Worm (Caenorhabditis elegans) whole organism, young adult: ENCODE data around the gene W03C9.6.

ENCODE experiments used
- B0035.1 ChIP-seq: sonication (generic microtip); optimal IDR thresholded peaks from 2 replicates; lab custom pipeline; 2016; ENCODE audit warnings: missing genetic modification characterization, mild to moderate bottlenecking, missing compliant biosample characterization, missing genotype, missing genetic modification reagents
- C17E4.6 ChIP-seq: fragments of 200-800 bp; sonication (Bioruptor generic); IDR thresholded peaks from 2 replicates; pipeline ENCODE4 v1.3.6; 2022; ENCODE audit warnings: missing genetic modification reagents, missing genetic modification characterization, missing compliant biosample characterization
- F10E7.11 ChIP-seq: sonication (generic microtip); optimal IDR thresholded peaks from 2 replicates; lab custom pipeline; 2017; ENCODE audit warnings: mild to moderate bottlenecking, missing genetic modification characterization, moderate library complexity, missing compliant biosample characterization
- F23B12.7 ChIP-seq: sonication (generic microtip); optimal IDR thresholded peaks from 2 replicates; lab custom pipeline; 2017; ENCODE audit warnings: missing genetic modification characterization, mild to moderate bottlenecking, missing compliant biosample characterization, antibody characterized with exemption, moderate library complexity; ENCODE audit not compliant: insufficient read depth
- F33H1.4 ChIP-seq: fragments of 200-800 bp; sonication (Bioruptor generic); IDR thresholded peaks from 2 replicates; pipeline ENCODE4 v1.3.6; 2022; ENCODE audit warnings: missing genetic modification reagents, missing genetic modification characterization, missing compliant biosample characterization
- F37B4.10 ChIP-seq: fragments of 200-800 bp; sonication (Bioruptor generic); IDR thresholded peaks from 2 replicates; pipeline ENCODE4 v1.3.6; 2022; ENCODE audit warnings: missing genetic modification characterization, missing compliant biosample characterization
- F39B2.1 ChIP-seq: fragments of 200-800 bp; sonication (Bioruptor generic); IDR thresholded peaks from 2 replicates; pipeline ENCODE4 v1.3.6; 2022; ENCODE audit warnings: missing genetic modification reagents, missing genetic modification characterization, missing compliant biosample characterization
- F55B11.4 ChIP-seq: sonication (generic microtip); optimal IDR thresholded peaks from 2 replicates; lab custom pipeline; 2016; ENCODE audit warnings: missing compliant biosample characterization, missing genetic modification characterization, borderline replicate concordance; ENCODE audit not compliant: insufficient read depth
- K11D2.4 ChIP-seq: fragments of 200-800 bp; sonication (Bioruptor generic); IDR thresholded peaks from 2 replicates; pipeline ENCODE4 v1.3.6; 2022; ENCODE audit warnings: missing genetic modification reagents, missing genetic modification characterization, missing compliant biosample characterization
- K12H6.12 ChIP-seq: fragments of 200-800 bp; sonication (Bioruptor generic); optimal IDR thresholded peaks from 2 replicates; lab custom pipeline; 2018; ENCODE audit warnings: mild to moderate bottlenecking, missing genetic modification characterization, missing compliant biosample characterization
- Y79H2A.3 ChIP-seq: fragments of 200-800 bp; sonication (Bioruptor generic); conservative IDR thresholded peaks from 2 replicates; pipeline ENCODE4 v1.3.6; 2022; ENCODE audit warnings: missing genetic modification reagents, missing genetic modification characterization, missing compliant biosample characterization
- ZK185.1 ChIP-seq: sonication (generic microtip); optimal IDR thresholded peaks from 2 replicates; lab custom pipeline; 2016; ENCODE audit warnings: mild to moderate bottlenecking, missing genetic modification characterization, missing compliant biosample characterization; ENCODE audit not compliant: poor library complexity, severe bottlenecking
- aptf-3 ChIP-seq: fragments of 200-800 bp; sonication (Bioruptor generic); IDR thresholded peaks from 2 replicates; pipeline ENCODE4 v1.3.6; 2022; ENCODE audit warnings: missing genetic modification characterization, missing compliant biosample characterization
- atf-7 ChIP-seq: sonication (generic microtip); optimal IDR thresholded peaks from 2 replicates; lab custom pipeline; 2017; ENCODE audit warnings: mild to moderate bottlenecking, missing genetic modification characterization, missing compliant biosample characterization
- athp-1 ChIP-seq: sonication (generic microtip); optimal IDR thresholded peaks from 2 replicates; lab custom pipeline; 2017; ENCODE audit warnings: mild to moderate bottlenecking, missing genetic modification characterization, missing compliant biosample characterization
- bed-1 ChIP-seq: fragments of 200-800 bp; sonication (Bioruptor generic); IDR thresholded peaks from 2 replicates; pipeline ENCODE4 v1.3.6; 2022; ENCODE audit warnings: missing genetic modification reagents, missing genetic modification characterization, missing compliant biosample characterization
- ccch-3 ChIP-seq: fragments of 200-800 bp; sonication (Bioruptor generic); optimal IDR thresholded peaks from 2 replicates; lab custom pipeline; 2018; ENCODE audit warnings: mild to moderate bottlenecking, missing genetic modification characterization, missing compliant biosample characterization
- cebp-2 ChIP-seq: fragments of 200-800 bp; sonication (Bioruptor generic); IDR thresholded peaks from 2 replicates; pipeline ENCODE4 v1.3.6; 2022; ENCODE audit warnings: missing genetic modification characterization, missing compliant biosample characterization
- dpff-1 ChIP-seq: sonication (generic microtip); optimal IDR thresholded peaks from 2 replicates; lab custom pipeline; 2017; ENCODE audit warnings: mild to moderate bottlenecking, missing genetic modification characterization, missing compliant biosample characterization
- efl-1 ChIP-seq: fragments of 150-350 bp; optimal IDR thresholded peaks from 2 replicates; lab custom pipeline; 2014; ENCODE audit warnings: missing biosample characterization, missing genetic modification reagents, missing genetic modification characterization
- ekl-4 ChIP-seq: fragments of 200-800 bp; sonication (Bioruptor generic); IDR thresholded peaks from 2 replicates; pipeline ENCODE4 v1.3.6; 2022; ENCODE audit warnings: missing genetic modification reagents, missing genetic modification characterization, missing compliant biosample characterization
- lin-54 ChIP-seq: fragments of 200-800 bp; sonication (Bioruptor generic); optimal IDR thresholded peaks from 2 replicates; lab custom pipeline; 2018; ENCODE audit warnings: mild to moderate bottlenecking, missing genetic modification characterization, missing compliant biosample characterization
- lir-1 ChIP-seq: fragments of 200-800 bp; sonication (Bioruptor generic); conservative IDR thresholded peaks from 2 replicates; pipeline ENCODE4 v1.3.6; 2022; ENCODE audit warnings: missing genetic modification reagents, missing genetic modification characterization, missing compliant biosample characterization
- lsy-27 ChIP-seq: sonication (generic microtip); optimal IDR thresholded peaks from 2 replicates; lab custom pipeline; 2017; ENCODE audit warnings: missing genetic modification characterization, mild to moderate bottlenecking, missing compliant biosample characterization, antibody characterized with exemption, missing genotype, borderline replicate concordance; ENCODE audit not compliant: insufficient read depth
- madf-10 ChIP-seq: sonication (generic microtip); optimal IDR thresholded peaks from 2 replicates; lab custom pipeline; 2016; ENCODE audit warnings: mild to moderate bottlenecking, missing genetic modification characterization, missing compliant biosample characterization
- madf-6 ChIP-seq: fragments of 200-800 bp; sonication (Bioruptor generic); IDR thresholded peaks from 2 replicates; pipeline ENCODE4 v1.3.6; 2022; ENCODE audit warnings: missing genetic modification reagents, missing genetic modification characterization, missing compliant biosample characterization
- madf-8 ChIP-seq: fragments of 200-800 bp; sonication (Bioruptor generic); conservative IDR thresholded peaks from 2 replicates; pipeline ENCODE4 v1.3.6; 2022; ENCODE audit warnings: missing genetic modification reagents, missing genetic modification characterization, missing compliant biosample characterization
- mel-28 ChIP-seq: sonication (generic microtip); optimal IDR thresholded peaks from 2 replicates; lab custom pipeline; 2016; ENCODE audit warnings: borderline replicate concordance, mild to moderate bottlenecking, missing genetic modification characterization, missing compliant biosample characterization
- mxl-1 ChIP-seq: sonication (generic microtip); optimal IDR thresholded peaks from 2 replicates; lab custom pipeline; 2016; ENCODE audit warnings: missing genetic modification characterization, missing compliant biosample characterization
- nhr-179 ChIP-seq: sonication (generic microtip); optimal IDR thresholded peaks from 2 replicates; lab custom pipeline; 2016; ENCODE audit warnings: mild to moderate bottlenecking, missing genetic modification characterization, missing compliant biosample characterization
- nhr-27 ChIP-seq: fragments of 200-800 bp; sonication (Bioruptor generic); optimal IDR thresholded peaks from 2 replicates; lab custom pipeline; 2018; ENCODE audit warnings: mild to moderate bottlenecking, missing genetic modification characterization, moderate library complexity, missing compliant biosample characterization
- nhr-90 ChIP-seq: sonication (generic microtip); optimal IDR thresholded peaks from 2 replicates; lab custom pipeline; 2016; ENCODE audit warnings: missing genotype, mild to moderate bottlenecking, missing genetic modification characterization, missing compliant biosample characterization
- repo-1 ChIP-seq: sonication (generic microtip); optimal IDR thresholded peaks from 2 replicates; lab custom pipeline; 2017; ENCODE audit warnings: mild to moderate bottlenecking, missing genetic modification characterization, missing compliant biosample characterization
- sdz-38 ChIP-seq: sonication (generic microtip); optimal IDR thresholded peaks from 2 replicates; lab custom pipeline; 2016; ENCODE audit warnings: missing genotype, missing genetic modification characterization, missing compliant biosample characterization
- snpc-1.1 ChIP-seq: sonication (generic microtip); optimal IDR thresholded peaks from 2 replicates; lab custom pipeline; 2017; ENCODE audit warnings: missing genetic modification characterization, mild to moderate bottlenecking, missing compliant biosample characterization, antibody characterized with exemption, moderate library complexity, missing genotype, missing genetic modification reagents; ENCODE audit not compliant: insufficient read depth
- snpc-1.3 ChIP-seq: sonication (generic microtip); optimal IDR thresholded peaks from 2 replicates; lab custom pipeline; 2017; ENCODE audit warnings: missing genetic modification characterization, mild to moderate bottlenecking, missing compliant biosample characterization, antibody characterized with exemption, moderate library complexity, missing genotype, missing genetic modification reagents; ENCODE audit not compliant: insufficient read depth
- snpc-4 ChIP-seq, 5 experiments: fragments of 150-350 bp in 1 of 5; sonication (generic microtip) in 4 of 5; optimal IDR thresholded peaks; 2 replicates each; lab custom pipeline; 2014 to 2018; ENCODE audit warnings: missing genetic modification characterization in 5 of 5, missing biosample characterization in 3 of 5, antibody characterized with exemption in 2 of 5, mild to moderate bottlenecking in 2 of 5, missing compliant biosample characterization in 2 of 5, missing genotype in 2 of 5, moderate library complexity in 2 of 5, missing genetic modification reagents in 1 of 5
- sptf-2 ChIP-seq: fragments of 200-800 bp; sonication (Bioruptor generic); optimal IDR thresholded peaks from 2 replicates; lab custom pipeline; 2018; ENCODE audit warnings: mild to moderate bottlenecking, missing genetic modification characterization, missing compliant biosample characterization
- tbp1 ChIP-seq: fragments of 200-800 bp; sonication (Bioruptor generic); optimal IDR thresholded peaks from 2 replicates; lab custom pipeline; 2018; ENCODE audit warnings: mild to moderate bottlenecking, missing genetic modification characterization, missing compliant biosample characterization
- tbx-9 ChIP-seq: sonication (generic microtip); optimal IDR thresholded peaks from 2 replicates; lab custom pipeline; 2016; ENCODE audit warnings: borderline replicate concordance, missing genetic modification characterization, inconsistent platforms, missing compliant biosample characterization
- xnd-1 ChIP-seq: sonication (generic microtip); optimal IDR thresholded peaks from 2 replicates; lab custom pipeline; 2016; ENCODE audit warnings: missing genotype, missing genetic modification reagents, missing genetic modification characterization, missing compliant biosample characterization
- zim-3 ChIP-seq: sonication (generic microtip); optimal IDR thresholded peaks from 2 replicates; lab custom pipeline; 2017; ENCODE audit warnings: mild to moderate bottlenecking, missing genetic modification characterization, moderate library complexity, missing compliant biosample characterization
- ztf-22 ChIP-seq: fragments of 200-800 bp; sonication (Bioruptor generic); optimal IDR thresholded peaks from 2 replicates; lab custom pipeline; 2018; ENCODE audit warnings: mild to moderate bottlenecking, missing genetic modification characterization, moderate library complexity, missing compliant biosample characterization
- ztf-26 ChIP-seq: sonication (generic microtip); optimal IDR thresholded peaks from 2 replicates; lab custom pipeline; 2017; ENCODE audit warnings: missing genetic modification characterization, missing compliant biosample characterization

Gene W03C9.6

ce11 chrII:11966602-11967001 is 12.3 kb downstream of the W03C9.6 start, which contains the start of gene rab-7 (continued):
- TF ChIP-seq K11D2.4 (GFP tag; lab: Robert Waterston, UW): no peak
- TF ChIP-seq B0035.1 (tag; lab: Kevin White, UChicago): no peak
- no peak for TF ChIP-seq nhr-90 (tag; lab: Kevin White, UChicago)
- TF ChIP-seq lin-54 (GFP tag; lab: Kevin White, UChicago): peak; percentile 19
- TF ChIP-seq snpc-4 (GFP tag; optimal IDR thresholded peaks at IDR 0.05; lab: Kevin White, UChicago): no peak
- TF ChIP-seq snpc-4 (tag; optimal IDR thresholded peaks at IDR 0.05; lab: Kevin White, UChicago): no peak
- no peak for TF ChIP-seq aptf-3 (GFP tag; lab: Robert Waterston, UW)
- TF ChIP-seq athp-1: no peak
- TF ChIP-seq repo-1 (tag; lab: Kevin White, UChicago): peak; percentile 51
- TF ChIP-seq F23B12.7: peak; percentile 51
- TF ChIP-seq ccch-3 (GFP tag; lab: Kevin White, UChicago): no peak
- TF ChIP-seq lsy-27 (tag; lab: Kevin White, UChicago): no peak
- no peak for TF ChIP-seq nhr-27 (tag; lab: Kevin White, UChicago)
- TF ChIP-seq ztf-26 (tag; lab: Kevin White, UChicago): no peak
- peak; percentile 55 for TF ChIP-seq dpff-1

- TF ChIP-seq madf-8 (GFP tag; lab: Robert Waterston, UW) (no peak), xnd-1 (no peak), ztf-22 (GFP tag; lab: Kevin White, UChicago) (no peak), snpc-1.3 (no peak), ekl-4 (GFP tag; lab: Robert Waterston, UW) (peak; percentile 92), snpc-4 (GFP tag; optimal IDR thresholded peaks at IDR 0.05; lab: Kevin White, UChicago) (no peak), snpc-4 (tag; optimal IDR thresholded peaks at IDR 0.05; lab: Kevin White, UChicago) (peak; percentile 52 to 74 (median 67)), aptf-3 (GFP tag; lab: Robert Waterston, UW) (no peak), lir-1 (peak; percentile 91), F39B2.1 (no peak), lin-54 (GFP tag; lab: Kevin White, UChicago) (peak; percentile 78), madf-10 (peak; percentile 91), snpc-1.1 (tag; lab: Kevin White, UChicago) (no peak), ZK185.1 (tag; lab: Kevin White, UChicago) (peak; percentile 71), C17E4.6 (GFP tag; lab: Robert Waterston, UW) (peak; percentile 60; the same call in 1 of the 2 replicates), bed-1 (GFP tag; lab: Robert Waterston, UW) (no peak), atf-7 (tag; lab: Kevin White, UChicago) (peak; percentile 70), Y79H2A.3 (GFP tag; lab: Robert Waterston, UW) (peak; percentile 14; the same call in 1 of the 2 replicates), F23B12.7 (peak; percentile 94), cebp-2 (no peak), F33H1.4 (GFP tag; lab: Robert Waterston, UW) (peak; percentile 73), nhr-179 (tag; lab: Kevin White, UChicago) (no peak), F55B11.4 (tag; lab: Kevin White, UChicago) (no peak), K12H6.12 (tag; lab: Kevin White, UChicago) (peak; percentile 97), tbp1 (GFP tag; lab: Kevin White, UChicago) (peak; percentile 73), mxl-1 (tag; lab: Kevin White, UChicago) (no peak), efl-1 (GFP tag; lab: Kevin White, UChicago) (peak; percentile 58), madf-6 (GFP tag; lab: Robert Waterston, UW) (peak; percentile 51; the same call in 1 of the 2 replicates), zim-3 (peak; percentile 70), F37B4.10 (no peak), tbx-9 (tag; lab: Kevin White, UChicago) (no peak), F10E7.11 (tag; lab: Kevin White, UChicago) (no peak), mel-28 (tag; lab: Kevin White, UChicago) (no peak), sdz-38 (tag; lab: Kevin White, UChicago) (no peak), sptf-2 (GFP tag; lab: Kevin White, UChicago) (no peak)
These were observed 13.3 kb downstream of the W03C9.6 start, which contains the start of gene W03C9.5 for ce11 chrII:11967507-11968127. Gene W03C9.5 (minus strand): TSS chrII:11967544.
